Worm (Caenorhabditis elegans): ENCODE results near the gene emc-3.

emc-3 gene

ce11 chrIV:13330547-13330946, 51.2 kb downstream of the emc-3 start:
- TF ChIP-seq tbx-11 (GFP tag; IDR thresholded peaks at IDR 0.05) (no peak), flt-1 (GFP tag; IDR thresholded peaks at IDR 0.05) (no peak), ama-1 (optimal IDR thresholded peaks at IDR 0.05) (no peak), scrt-1 (GFP tag; IDR thresholded peaks at IDR 0.05) (no peak), sea-1 (GFP tag; conservative IDR thresholded peaks at IDR 0.05) (no peak), hnd-1 (tag; optimal IDR thresholded peaks at IDR 0.05) (no peak), ceh-36 (tag; optimal IDR thresholded peaks at IDR 0.05) (no peak), tra-4 (tag; optimal IDR thresholded peaks at IDR 0.05) (no peak), B0310.2 (tag; optimal IDR thresholded peaks at IDR 0.05) (no peak), aly-1 (tag; optimal IDR thresholded peaks at IDR 0.05) (no peak), hmbx-1 (tag; optimal IDR thresholded peaks at IDR 0.05) (no peak), ets-7 (tag; optimal IDR thresholded peaks at IDR 0.05) (no peak), F13C5.2 (tag; optimal IDR thresholded peaks at IDR 0.05) (no peak), tbx-37 (GFP tag; conservative IDR thresholded peaks at IDR 0.05) (no peak)
